Worm (Caenorhabditis elegans) whole organism, L3 larva: ENCODE data around the gene ZC443.3.

Experiments used
- ama-1 ChIP-seq: fragments of 150-350 bp; optimal IDR thresholded peaks from 2 replicates; lab custom pipeline; 2018
- elt-1 ChIP-seq: fragments of 150-350 bp; optimal IDR thresholded peaks from 2 replicates; lab custom pipeline; 2014; ENCODE audit warnings: missing biosample characterization, missing genetic modification characterization
- fkh-10 ChIP-seq: sonication (generic microtip); optimal IDR thresholded peaks from 2 replicates; lab custom pipeline; 2017; ENCODE audit warnings: missing biosample characterization, missing genetic modification reagents, missing genetic modification characterization
- mdl-1 ChIP-seq: fragments of 150-350 bp; optimal IDR thresholded peaks from 2 replicates; lab custom pipeline; 2014; ENCODE audit warnings: missing biosample characterization, missing genetic modification characterization
- nhr-25 ChIP-seq: sonication (generic microtip); optimal IDR thresholded peaks from 2 replicates; lab custom pipeline; 2017; ENCODE audit warnings: missing biosample characterization, missing genetic modification characterization
- unc-39 ChIP-seq: sonication (generic microtip); optimal IDR thresholded peaks from 4 replicates; lab custom pipeline; 2017; ENCODE audit warnings: missing biosample characterization, missing genetic modification characterization
- unc-62 ChIP-seq: fragments of 150-350 bp; sonication (generic microtip); optimal IDR thresholded peaks from 4 replicates; lab custom pipeline; 2014; ENCODE audit warnings: missing biosample characterization, missing genetic modification reagents, missing genetic modification characterization
- zag-1 ChIP-seq: fragments of 150-350 bp; optimal IDR thresholded peaks from 2 replicates; lab custom pipeline; 2014; ENCODE audit warnings: missing biosample characterization, missing genetic modification characterization
- ztf-11 ChIP-seq: fragments of 150-350 bp; optimal IDR thresholded peaks from 2 replicates; lab custom pipeline; 2014; ENCODE audit warnings: missing biosample characterization, missing genetic modification characterization

DNA sequence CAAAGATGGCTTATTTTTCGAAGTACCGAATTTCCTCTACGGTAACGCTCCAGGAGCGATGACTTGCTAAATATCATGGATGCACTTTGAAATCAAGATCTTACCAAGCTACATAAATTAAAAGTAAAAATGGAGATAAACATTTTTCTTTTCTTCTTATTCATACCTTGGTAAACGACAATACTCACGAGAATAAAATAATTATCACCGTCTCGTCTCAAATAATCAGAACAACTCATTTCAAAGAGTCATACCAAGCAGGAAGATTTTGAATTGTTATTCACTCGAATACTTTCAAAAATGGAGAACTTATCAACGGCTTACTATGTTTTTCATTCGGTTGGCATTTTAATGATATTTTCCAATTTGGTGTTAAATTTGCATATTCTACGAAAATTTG, 10.6 kb downstream of the ZC443.3 start, which contains the start of gene srbc-45:
- TF ChIP-seq zag-1 (tag; lab: Kevin White, UChicago) = no peak
- TF ChIP-seq unc-39 (tag; lab: Kevin White, UChicago) = no peak
- no peak for TF ChIP-seq mdl-1 (tag; lab: Kevin White, UChicago)
- no peak for TF ChIP-seq ama-1 (lab: Kevin White, UChicago)
- no peak for TF ChIP-seq nhr-25 (tag; lab: Kevin White, UChicago)
- no peak for TF ChIP-seq fkh-10 (GFP tag; lab: Kevin White, UChicago)
- no peak for TF ChIP-seq elt-1 (tag; lab: Kevin White, UChicago)
- no peak for TF ChIP-seq unc-62 (GFP tag; lab: Kevin White, UChicago)
- TF ChIP-seq ztf-11 (tag; lab: Kevin White, UChicago) = no peak
